Worm (Caenorhabditis elegans) whole organism, midembryonic: ENCODE results near the gene eat-20.
A peak's percentile ranks its signal among the peaks of the same experiment; 100 is the strongest.

Experiments used
- T22C8.4 ChIP-seq: fragments of 200-800 bp; sonication (Bioruptor generic); IDR thresholded peaks from 2 replicates; pipeline ENCODE4 v1.3.6; 2022; ENCODE audit warnings: missing genetic modification characterization, missing compliant biosample characterization
- cog-1 ChIP-seq: sonication (generic microtip); optimal IDR thresholded peaks from 2 replicates; lab custom pipeline; 2016; ENCODE audit warnings: missing genetic modification characterization, missing compliant biosample characterization
- flt-1 ChIP-seq: fragments of 200-800 bp; sonication (Bioruptor generic); IDR thresholded peaks from 2 replicates; pipeline ENCODE4 v1.3.6; 2022; ENCODE audit warnings: missing genetic modification characterization, missing compliant biosample characterization
- med-1 ChIP-seq: sonication (generic microtip); optimal IDR thresholded peaks from 2 replicates; lab custom pipeline; 2017; ENCODE audit warnings: missing genetic modification characterization, mild to moderate bottlenecking, missing compliant biosample characterization, antibody characterized with exemption, missing genetic modification reagents; ENCODE audit not compliant: insufficient read depth
- ref-1 ChIP-seq: fragments of 200-800 bp; sonication (Bioruptor generic); conservative IDR thresholded peaks from 2 replicates; pipeline ENCODE4 v1.3.6; 2022; ENCODE audit warnings: missing genetic modification reagents, missing genetic modification characterization, missing compliant biosample characterization
- ztf-23 ChIP-seq: fragments of 200-800 bp; sonication (Bioruptor generic); IDR thresholded peaks from 2 replicates; pipeline ENCODE4 v1.3.6; 2022; ENCODE audit warnings: missing genetic modification reagents, missing genetic modification characterization, missing compliant biosample characterization

ce11 chrX:15492759-15493158 is 17.1 kb upstream of the eat-20 start:
- TF ChIP-seq flt-1 (GFP tag; lab: Robert Waterston, UW) = peak; percentile 77
- peak; percentile 75 for TF ChIP-seq ztf-23 (GFP tag; lab: Robert Waterston, UW)
- TF ChIP-seq cog-1 (tag; lab: Kevin White, UChicago) = peak; percentile 41
- TF ChIP-seq ref-1 (GFP tag; lab: Robert Waterston, UW) = no peak
- peak; percentile 40; the same call in 1 of the 2 replicates for TF ChIP-seq T22C8.4 (GFP tag; lab: Robert Waterston, UW)
- peak; percentile 32 for TF ChIP-seq med-1 (GFP tag; lab: Kevin White, UChicago)
